Worm (Caenorhabditis elegans) whole organism, late embryonic: Measurements from ENCODE around the gene cft-1.

ENCODE experiments used
- C08G9.2 ChIP-seq: sonication (generic microtip); optimal IDR thresholded peaks from 2 replicates; lab custom pipeline; 2016; ENCODE audit warnings: mild to moderate bottlenecking, missing genetic modification characterization, moderate library complexity, missing compliant biosample characterization
- C38D4.7 ChIP-seq: fragments of 200-800 bp; sonication (Bioruptor generic); optimal IDR thresholded peaks from 2 replicates; lab custom pipeline; 2018; ENCODE audit warnings: mild to moderate bottlenecking, missing genetic modification characterization, moderate library complexity, missing compliant biosample characterization
- K09A11.1 ChIP-seq: sonication (generic microtip); optimal IDR thresholded peaks from 2 replicates; lab custom pipeline; 2017; ENCODE audit warnings: antibody characterized with exemption, mild to moderate bottlenecking, missing genetic modification characterization, missing compliant biosample characterization; ENCODE audit not compliant: insufficient read depth
- T23F11.4 ChIP-seq: fragments of 200-800 bp; sonication (Bioruptor generic); optimal IDR thresholded peaks from 2 replicates; lab custom pipeline; 2018; ENCODE audit warnings: mild to moderate bottlenecking, missing genetic modification characterization, missing compliant biosample characterization
- ama-1 ChIP-seq: fragments of 150-350 bp; optimal IDR thresholded peaks from 2 replicates; lab custom pipeline; 2014
- ceh-18 ChIP-seq: sonication (generic microtip); optimal IDR thresholded peaks from 2 replicates; lab custom pipeline; 2016; ENCODE audit warnings: missing genetic modification characterization, missing compliant biosample characterization
- ceh-19 ChIP-seq: fragments of 200-800 bp; sonication (Bioruptor generic); optimal IDR thresholded peaks from 2 replicates; lab custom pipeline; 2018; ENCODE audit warnings: mild to moderate bottlenecking, missing genetic modification characterization, missing compliant biosample characterization
- ceh-2 ChIP-seq: sonication (generic microtip); optimal IDR thresholded peaks from 2 replicates; lab custom pipeline; 2016; ENCODE audit warnings: missing genotype, missing genetic modification characterization, missing compliant biosample characterization
- ceh-22 ChIP-seq: sonication (generic microtip); optimal IDR thresholded peaks from 2 replicates; lab custom pipeline; 2017; ENCODE audit warnings: missing biosample characterization, missing genetic modification characterization
- ceh-24 ChIP-seq: sonication (generic microtip); optimal IDR thresholded peaks from 2 replicates; lab custom pipeline; 2016; ENCODE audit warnings: mild to moderate bottlenecking, missing genetic modification characterization, missing compliant biosample characterization
- ceh-30 ChIP-seq: fragments of 150-350 bp; optimal IDR thresholded peaks from 2 replicates; lab custom pipeline; 2014; ENCODE audit warnings: missing biosample characterization, missing genetic modification characterization
- ceh-31 ChIP-seq: sonication (generic microtip); optimal IDR thresholded peaks from 2 replicates; lab custom pipeline; 2016; ENCODE audit warnings: missing genetic modification characterization, missing compliant biosample characterization
- ceh-34 ChIP-seq: sonication (generic microtip); optimal IDR thresholded peaks from 2 replicates; lab custom pipeline; 2016; ENCODE audit warnings: mild to moderate bottlenecking, missing genetic modification characterization, missing compliant biosample characterization
- ceh-45 ChIP-seq: fragments of 200-800 bp; sonication (Bioruptor generic); IDR thresholded peaks from 2 replicates; pipeline ENCODE4 v1.3.6; 2022; ENCODE audit warnings: missing genetic modification reagents, missing genetic modification characterization, missing compliant biosample characterization
- ceh-48 ChIP-seq: sonication (generic microtip); optimal IDR thresholded peaks from 2 replicates; lab custom pipeline; 2016; ENCODE audit warnings: missing genetic modification characterization, inconsistent platforms, missing compliant biosample characterization
- ceh-6 ChIP-seq: fragments of 200-800 bp; sonication (Bioruptor generic); optimal IDR thresholded peaks from 2 replicates; lab custom pipeline; 2018; ENCODE audit warnings: mild to moderate bottlenecking, missing genetic modification characterization, missing compliant biosample characterization
- ceh-9 ChIP-seq: sonication (generic microtip); optimal IDR thresholded peaks from 2 replicates; lab custom pipeline; 2016; ENCODE audit warnings: mild to moderate bottlenecking, missing genetic modification characterization, inconsistent platforms, missing compliant biosample characterization
- dve-1 ChIP-seq: sonication (generic microtip); optimal IDR thresholded peaks from 2 replicates; lab custom pipeline; 2017; ENCODE audit warnings: antibody characterized with exemption, mild to moderate bottlenecking, missing genetic modification characterization, missing compliant biosample characterization
- elt-2 ChIP-seq: sonication (generic microtip); optimal IDR thresholded peaks from 2 replicates; lab custom pipeline; 2016; ENCODE audit warnings: missing genetic modification reagents, missing genetic modification characterization, missing compliant biosample characterization
- elt-4 ChIP-seq: sonication (generic microtip); optimal IDR thresholded peaks from 2 replicates; lab custom pipeline; 2016; ENCODE audit warnings: missing genetic modification characterization, missing compliant biosample characterization
- ets-4 ChIP-seq: sonication (generic microtip); optimal IDR thresholded peaks from 2 replicates; lab custom pipeline; 2016; ENCODE audit warnings: missing genetic modification characterization, missing compliant biosample characterization
- eyg-1 ChIP-seq: sonication (generic microtip); optimal IDR thresholded peaks from 2 replicates; lab custom pipeline; 2016; ENCODE audit warnings: missing genotype, missing genetic modification characterization, missing compliant biosample characterization
- fkh-10 ChIP-seq: fragments of 150-350 bp; optimal IDR thresholded peaks from 2 replicates; lab custom pipeline; 2014; ENCODE audit warnings: missing biosample characterization, missing genetic modification reagents, missing genetic modification characterization
- fkh-6 ChIP-seq: sonication (generic microtip); optimal IDR thresholded peaks from 2 replicates; lab custom pipeline; 2016; ENCODE audit warnings: missing genetic modification characterization, missing compliant biosample characterization
- hlh-15 ChIP-seq: sonication (generic microtip); optimal IDR thresholded peaks from 2 replicates; lab custom pipeline; 2016; ENCODE audit warnings: missing genetic modification characterization, missing compliant biosample characterization
- hlh-30 ChIP-seq: sonication (generic microtip); optimal IDR thresholded peaks from 2 replicates; lab custom pipeline; 2017; ENCODE audit warnings: antibody characterized with exemption, missing genetic modification characterization, missing compliant biosample characterization; ENCODE audit not compliant: insufficient read depth
- lin-11 ChIP-seq: fragments of 200-800 bp; sonication (Bioruptor generic); optimal IDR thresholded peaks from 2 replicates; lab custom pipeline; 2018; ENCODE audit warnings: mild to moderate bottlenecking, missing genetic modification characterization, missing compliant biosample characterization
- mec-3 ChIP-seq: sonication (generic microtip); optimal IDR thresholded peaks from 2 replicates; lab custom pipeline; 2016; ENCODE audit warnings: borderline replicate concordance, missing genetic modification characterization, missing compliant biosample characterization
- nhr-11 ChIP-seq: fragments of 150-350 bp; optimal IDR thresholded peaks from 2 replicates; lab custom pipeline; 2014; ENCODE audit warnings: missing biosample characterization, missing genetic modification characterization
- nhr-232 ChIP-seq: sonication (generic microtip); optimal IDR thresholded peaks from 2 replicates; lab custom pipeline; 2016; ENCODE audit warnings: missing genetic modification characterization, missing compliant biosample characterization
- pat-9 ChIP-seq: fragments of 200-800 bp; sonication (Bioruptor generic); optimal IDR thresholded peaks from 2 replicates; lab custom pipeline; 2018; ENCODE audit warnings: mild to moderate bottlenecking, missing genetic modification characterization, moderate library complexity, missing compliant biosample characterization
- pha-4 ChIP-seq: fragments of 150-350 bp; optimal IDR thresholded peaks from 2 replicates; lab custom pipeline; 2018; ENCODE audit warnings: missing biosample characterization, missing genetic modification reagents, missing genetic modification characterization
- pros-1 ChIP-seq: fragments of 150-350 bp; optimal IDR thresholded peaks from 2 replicates; lab custom pipeline; 2014; ENCODE audit warnings: missing biosample characterization, missing genetic modification reagents, missing genetic modification characterization
- rnt-1 ChIP-seq: sonication (generic microtip); optimal IDR thresholded peaks from 2 replicates; lab custom pipeline; 2016; ENCODE audit warnings: missing genetic modification characterization, missing compliant biosample characterization
- sdc-2 ChIP-seq: sonication (generic microtip); optimal IDR thresholded peaks from 2 replicates; lab custom pipeline; 2016; ENCODE audit warnings: missing genotype, missing genetic modification characterization, missing compliant biosample characterization
- sox-2 ChIP-seq: fragments of 200-800 bp; sonication (Bioruptor generic); IDR thresholded peaks from 2 replicates; pipeline ENCODE4 v1.3.6; 2022; ENCODE audit warnings: missing genetic modification reagents, missing genetic modification characterization, missing compliant biosample characterization
- sox-4 ChIP-seq: sonication (generic microtip); optimal IDR thresholded peaks from 2 replicates; lab custom pipeline; 2017; ENCODE audit warnings: mild to moderate bottlenecking, missing genetic modification characterization, inconsistent platforms, missing compliant biosample characterization
- tbx-7 ChIP-seq: sonication (generic microtip); optimal IDR thresholded peaks from 2 replicates; lab custom pipeline; 2016; ENCODE audit warnings: missing genotype, missing genetic modification characterization, missing compliant biosample characterization
- unc-3 ChIP-seq, 2 experiments: fragments of 200-800 bp in 1 of 2; sonication (Bioruptor generic) in 1 of 2; sonication (generic microtip) in 1 of 2; conservative IDR thresholded peaks in 1 of 2; optimal IDR thresholded peaks in 1 of 2; 2 replicates each; pipeline versions ENCODE4 v1.3.6 to Lab custom; 2016 to 2022; ENCODE audit warnings: missing compliant biosample characterization in 2 of 2, missing genetic modification characterization in 2 of 2, missing genetic modification reagents in 1 of 2
- unc-42 ChIP-seq: sonication (generic microtip); optimal IDR thresholded peaks from 2 replicates; lab custom pipeline; 2016; ENCODE audit warnings: missing genotype, missing genetic modification characterization, missing compliant biosample characterization
- unc-55 ChIP-seq: sonication (generic microtip); optimal IDR thresholded peaks from 2 replicates; lab custom pipeline; 2017; ENCODE audit warnings: missing biosample characterization, missing genetic modification reagents, missing genetic modification characterization
- unc-86 ChIP-seq: sonication (generic microtip); optimal IDR thresholded peaks from 2 replicates; lab custom pipeline; 2016; ENCODE audit warnings: missing genetic modification characterization, missing compliant biosample characterization
- zip-5 ChIP-seq: sonication (generic microtip); optimal IDR thresholded peaks from 2 replicates; lab custom pipeline; 2016; ENCODE audit warnings: missing genetic modification characterization, missing compliant biosample characterization
- ztf-16 ChIP-seq: sonication (generic microtip); optimal IDR thresholded peaks from 2 replicates; lab custom pipeline; 2017; ENCODE audit warnings: missing genetic modification characterization, missing compliant biosample characterization

cft-1 gene

ce11 chrV:5527694-5528093 is 10.9 kb upstream of the cft-1 start:
- no peak for TF ChIP-seq nhr-11
- no peak for TF ChIP-seq K09A11.1 (tag; lab: Kevin White, UChicago)
- no peak for TF ChIP-seq ceh-19
- TF ChIP-seq ceh-24 (tag; lab: Kevin White, UChicago), result no peak
- no peak for TF ChIP-seq unc-3 (GFP tag; conservative IDR thresholded peaks at IDR 0.05; lab: Robert Waterston, UW)
- TF ChIP-seq unc-3 (tag; optimal IDR thresholded peaks at IDR 0.05; lab: Kevin White, UChicago), result no peak
- no peak for TF ChIP-seq ceh-34
- no peak for TF ChIP-seq nhr-232 (tag; lab: Kevin White, UChicago)

ce11 chrV:5533755-5534154 is 4.8 kb upstream of the cft-1 start, which contains the start of gene grl-1:
Gene grl-1, minus strand, starts transcription at chrV:5533855.
- TF ChIP-seq C38D4.7 (GFP tag; lab: Kevin White, UChicago) (no peak), mec-3 (tag; lab: Kevin White, UChicago) (no peak), ceh-31 (no peak), pros-1 (no peak), unc-86 (tag; lab: Kevin White, UChicago) (no peak), elt-2 (tag; lab: Kevin White, UChicago) (no peak), hlh-30 (no peak), ama-1 (lab: Kevin White, UChicago) (no peak), ceh-24 (tag; lab: Kevin White, UChicago) (no peak), dve-1 (no peak), nhr-232 (tag; lab: Kevin White, UChicago) (no peak), zip-5 (tag; lab: Kevin White, UChicago) (no peak), eyg-1 (tag; lab: Kevin White, UChicago) (no peak), tbx-7 (tag; lab: Kevin White, UChicago) (no peak), ceh-18 (no peak)

- no peak for TF ChIP-seq elt-4 (tag; lab: Kevin White, UChicago)
- no peak for TF ChIP-seq ceh-48 (tag; lab: Kevin White, UChicago)
- no peak for TF ChIP-seq ceh-45 (GFP tag; lab: Robert Waterston, UW)
- TF ChIP-seq sdc-2 (tag; lab: Kevin White, UChicago), result no peak
- TF ChIP-seq ceh-18, result no peak
- TF ChIP-seq ztf-16 (tag; lab: Kevin White, UChicago), result no peak
- TF ChIP-seq, all 69 proteins: peak for 0
These were observed 2.8 kb upstream of the cft-1 start, which contains the start of gene C24G6.8 for ce11 chrV:5535774-5536173. Gene C24G6.8, minus strand, starts transcription at chrV:5535874.

ce11 chrV:5536240-5536811 is 2.3 kb upstream of the cft-1 start, which contains the start of the genes cox-16 and syp-2:
Gene cox-16, minus strand, starts transcription at chrV:5536243.
Gene syp-2, plus strand, starts transcription at chrV:5536487.
- TF ChIP-seq fkh-10 (GFP tag; lab: Kevin White, UChicago) (no peak), pat-9 (tag; lab: Kevin White, UChicago) (no peak), hlh-15 (tag; lab: Kevin White, UChicago) (no peak), ceh-22 (tag; lab: Kevin White, UChicago) (no peak), sox-2 (no peak), T23F11.4 (GFP tag; lab: Kevin White, UChicago) (no peak), ceh-34 (no peak), sox-4 (no peak), tbx-7 (tag; lab: Kevin White, UChicago) (no peak), ceh-24 (tag; lab: Kevin White, UChicago) (no peak), C38D4.7 (GFP tag; lab: Kevin White, UChicago) (no peak), unc-42 (no peak), ceh-30 (no peak), ama-1 (lab: Kevin White, UChicago) (no peak)

- no peak for TF ChIP-seq ceh-9
- TF ChIP-seq ceh-2 (tag; lab: Kevin White, UChicago), result no peak
- no peak for TF ChIP-seq ceh-6 (GFP tag; lab: Kevin White, UChicago)
- TF ChIP-seq fkh-6 (tag; lab: Kevin White, UChicago), result no peak
- no peak for TF ChIP-seq ceh-45 (GFP tag; lab: Robert Waterston, UW)
- no peak for TF ChIP-seq lin-11 (tag; lab: Kevin White, UChicago)
- no peak for TF ChIP-seq rnt-1 (tag; lab: Kevin White, UChicago)
- no peak for TF ChIP-seq ets-4 (tag; lab: Kevin White, UChicago)
- no peak for TF ChIP-seq dve-1
- no peak for TF ChIP-seq ceh-30
- no peak for TF ChIP-seq C08G9.2 (tag; lab: Kevin White, UChicago)
- TF ChIP-seq unc-86 (tag; lab: Kevin White, UChicago), result no peak
- TF ChIP-seq pha-4 (tag; lab: Kevin White, UChicago), result no peak
- no peak for TF ChIP-seq ama-1 (lab: Kevin White, UChicago)
- no peak for TF ChIP-seq unc-55 (GFP tag; lab: Kevin White, UChicago)
- no peak for TF ChIP-seq sox-2
- no peak for TF ChIP-seq eyg-1 (tag; lab: Kevin White, UChicago)
These were observed 9.5 kb downstream of the cft-1 start, which contains the start of gene ugt-48 for ce11 chrV:5548051-5548450. Gene ugt-48, minus strand, starts transcription at chrV:5548062.
